Worm (Caenorhabditis elegans): ENCODE measurements around the gene dmd-3.

- TF ChIP-seq unc-42 (tag; optimal IDR thresholded peaks at IDR 0.05) (no peak), pqm-1 (tag; optimal IDR thresholded peaks at IDR 0.05) (no peak), pha-4 (tag; optimal IDR thresholded peaks at IDR 0.05) (no peak), elt-2 (tag; optimal IDR thresholded peaks at IDR 0.05) (no peak), madf-2 (tag; optimal IDR thresholded peaks at IDR 0.05) (no peak), nhr-11 (tag; optimal IDR thresholded peaks at IDR 0.05) (no peak), lim-6 (tag; optimal IDR thresholded peaks at IDR 0.05) (no peak), ceh-6 (GFP tag; optimal IDR thresholded peaks at IDR 0.05) (no peak), ceh-45 (GFP tag; IDR thresholded peaks at IDR 0.05) (no peak), ceh-34 (tag; optimal IDR thresholded peaks at IDR 0.05) (no peak)
Observed at ce11 chrV:19669959-19670358, 14.9 kb upstream of the dmd-3 start, which contains the start of gene Y43F8C.11.

Data from whole organism, late embryonic.